Fruit fly (Drosophila melanogaster) whole organism, wandering third instar larva: ENCODE data around the gene CG11601.

Experiments
- Dfd ChIP-seq: fragments of >200 bp; optimal IDR thresholded peaks from 2 replicates; lab custom pipeline; 2017; ENCODE audit warnings: missing biosample characterization, missing genetic modification characterization
- Dif ChIP-seq: fragments of 200-275, 200-300 bp; sonication (Bioruptor generic); optimal IDR thresholded peaks from 2 replicates; lab custom pipeline; 2018; ENCODE audit warnings: missing biosample characterization, missing genetic modification characterization; ENCODE audit not compliant: partially characterized antibody
- psq ChIP-seq: fragments of 200-800 bp; sonication (Bioruptor generic); optimal IDR thresholded peaks from 3 replicates; lab custom pipeline; 2017; ENCODE audit warnings: missing biosample characterization, mild to moderate bottlenecking, missing genetic modification characterization, moderate library complexity
- sage ChIP-seq: fragments of 200-800 bp; sonication (Bioruptor generic); optimal IDR thresholded peaks from 2 replicates; lab custom pipeline; 2016; ENCODE audit warnings: missing biosample characterization, mild to moderate bottlenecking, missing genetic modification characterization
- sv ChIP-seq: fragments of 200-800 bp; sonication (Bioruptor generic); optimal IDR thresholded peaks from 3 replicates; lab custom pipeline; 2016; ENCODE audit warnings: missing biosample characterization, missing genetic modification characterization
- tai ChIP-seq: sonication (Bioruptor generic); optimal IDR thresholded peaks from 2 replicates; lab custom pipeline; 2016; ENCODE audit warnings: missing biosample characterization, missing genetic modification characterization

DNA sequence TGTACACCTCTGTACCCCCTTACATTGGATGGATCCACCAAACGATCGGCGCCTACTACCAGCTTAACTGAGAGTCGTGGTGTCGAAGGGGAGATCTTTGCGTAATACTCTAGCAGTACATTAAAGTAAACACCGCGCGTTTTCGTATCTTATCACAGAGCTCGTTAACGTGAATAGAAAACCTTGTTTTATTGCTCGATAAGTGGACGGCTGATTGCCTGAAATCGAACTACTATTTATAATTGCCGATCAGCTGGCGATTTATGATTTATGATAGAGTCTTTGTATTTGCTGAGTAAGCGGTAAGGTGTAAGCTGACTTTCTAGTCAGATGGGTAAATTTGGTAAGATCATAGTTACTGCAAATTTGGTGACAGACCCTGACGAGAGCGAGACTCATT is 39.8 kb upstream of the CG11601 start:
- TF ChIP-seq sage (GFP tag; lab: Kevin White, UChicago) (no peak), Dfd (GFP tag; lab: Kevin White, UChicago) (no peak), sv (no peak), psq (GFP tag; lab: Kevin White, UChicago) (no peak), tai (no peak), Dif (no peak)
